Fruit fly (Drosophila melanogaster): ENCODE data around the gene CG12730.

CG12730 gene

DNA sequence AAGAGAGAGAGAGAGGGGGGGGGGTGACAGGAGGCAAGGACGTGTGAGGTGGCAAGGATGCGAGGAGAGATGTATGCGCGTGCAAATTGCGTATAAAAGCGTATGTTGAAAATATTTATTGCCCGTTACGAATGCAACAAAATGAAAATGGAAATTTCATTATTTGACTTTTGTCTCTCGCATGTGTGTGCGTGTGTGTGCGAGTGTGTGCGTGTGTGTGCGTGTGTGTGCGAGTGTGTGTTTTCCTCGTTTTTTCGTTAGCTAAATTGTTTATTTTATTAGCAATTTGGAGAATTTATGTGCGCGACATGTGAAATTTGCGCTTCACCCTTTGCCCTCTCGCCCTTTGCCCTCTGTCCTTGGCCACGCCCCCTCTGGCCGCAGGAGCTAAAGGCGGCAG, 36.4 kb downstream of the CG12730 start:
- no peak for TF ChIP-seq h (optimal IDR thresholded peaks at IDR 0.05)
- TF ChIP-seq Sin3A (optimal IDR thresholded peaks at IDR 0.05), result no peak
- TF ChIP-seq ttk (optimal IDR thresholded peaks at IDR 0.05), result no peak
- no peak for TF ChIP-seq psq (optimal IDR thresholded peaks at IDR 0.05)
- no peak for TF ChIP-seq insv (optimal IDR thresholded peaks at IDR 0.05)
- no peak for TF ChIP-seq Myc (optimal IDR thresholded peaks at IDR 0.05)

DNA sequence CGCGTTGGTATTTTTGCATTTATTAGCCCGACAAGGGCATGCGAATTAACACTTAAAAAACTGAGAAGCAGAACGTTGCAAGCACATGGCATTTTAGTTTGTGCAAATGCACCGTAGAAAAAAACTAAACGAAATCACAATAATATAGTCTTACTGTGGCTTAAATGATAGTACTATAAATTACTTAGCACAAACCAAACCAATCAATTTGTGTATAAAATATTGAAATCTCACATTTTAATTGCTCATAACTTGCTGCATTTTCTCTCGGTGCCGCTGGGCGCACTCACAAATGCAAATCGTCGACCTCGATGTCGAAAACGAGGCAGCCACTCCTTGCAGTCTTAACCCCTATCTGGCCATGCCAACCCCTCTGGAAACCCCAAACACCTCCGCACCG, 37.3 kb downstream of the CG12730 start:
- TF ChIP-seq Sin3A (optimal IDR thresholded peaks at IDR 0.05) (no peak), Myc (optimal IDR thresholded peaks at IDR 0.05) (no peak), insv (optimal IDR thresholded peaks at IDR 0.05) (no peak), psq (optimal IDR thresholded peaks at IDR 0.05) (no peak), h (optimal IDR thresholded peaks at IDR 0.05) (no peak), ttk (optimal IDR thresholded peaks at IDR 0.05) (no peak)

DNA sequence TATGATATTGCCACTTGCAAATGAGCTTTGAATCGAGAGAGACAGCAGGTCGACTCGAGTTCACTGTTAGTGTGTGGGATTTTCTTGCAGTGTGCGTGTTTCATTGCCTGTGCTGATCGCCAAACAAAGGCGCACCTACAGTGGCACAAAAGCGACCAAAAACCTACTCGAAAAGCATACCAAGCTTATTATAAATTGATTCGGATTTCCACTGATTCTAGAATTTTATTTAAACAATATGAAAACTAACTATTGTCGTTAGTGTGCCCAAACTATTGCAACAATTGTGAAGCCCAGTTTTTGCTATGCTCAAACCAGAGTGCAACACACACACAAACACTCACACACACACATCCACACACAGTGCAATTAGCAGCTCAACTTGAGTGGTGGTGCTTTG, 42.1 kb downstream of the CG12730 start:
- TF ChIP-seq insv (optimal IDR thresholded peaks at IDR 0.05) (no peak), psq (optimal IDR thresholded peaks at IDR 0.05) (no peak), ttk (optimal IDR thresholded peaks at IDR 0.05) (no peak), h (optimal IDR thresholded peaks at IDR 0.05) (no peak), Myc (optimal IDR thresholded peaks at IDR 0.05) (no peak), Sin3A (optimal IDR thresholded peaks at IDR 0.05) (no peak)

DNA sequence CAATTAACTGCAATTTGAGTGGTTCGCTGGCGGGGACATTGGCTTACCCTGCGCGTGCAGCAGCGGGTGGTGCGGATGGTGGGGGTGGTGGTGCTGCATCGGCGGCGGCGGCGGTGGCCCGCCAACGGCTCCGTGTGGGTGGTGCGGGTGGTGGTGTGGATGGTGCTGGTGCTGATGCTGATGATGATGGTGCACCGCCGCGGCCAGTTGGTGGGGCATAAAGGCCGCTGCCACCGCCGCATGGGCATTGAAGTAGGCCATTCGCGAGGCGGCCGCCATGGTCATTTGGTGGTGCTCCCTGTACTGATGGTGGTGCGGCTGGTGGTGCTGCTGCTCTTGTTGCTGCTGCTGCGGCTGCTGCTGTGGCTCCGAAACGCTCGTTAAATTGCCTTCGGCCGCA, 43.0 kb downstream of the CG12730 start:
- TF ChIP-seq ttk (optimal IDR thresholded peaks at IDR 0.05), result no peak
- TF ChIP-seq Myc (optimal IDR thresholded peaks at IDR 0.05), result no peak
- TF ChIP-seq psq (optimal IDR thresholded peaks at IDR 0.05), result no peak
- no peak for TF ChIP-seq insv (optimal IDR thresholded peaks at IDR 0.05)

DNA sequence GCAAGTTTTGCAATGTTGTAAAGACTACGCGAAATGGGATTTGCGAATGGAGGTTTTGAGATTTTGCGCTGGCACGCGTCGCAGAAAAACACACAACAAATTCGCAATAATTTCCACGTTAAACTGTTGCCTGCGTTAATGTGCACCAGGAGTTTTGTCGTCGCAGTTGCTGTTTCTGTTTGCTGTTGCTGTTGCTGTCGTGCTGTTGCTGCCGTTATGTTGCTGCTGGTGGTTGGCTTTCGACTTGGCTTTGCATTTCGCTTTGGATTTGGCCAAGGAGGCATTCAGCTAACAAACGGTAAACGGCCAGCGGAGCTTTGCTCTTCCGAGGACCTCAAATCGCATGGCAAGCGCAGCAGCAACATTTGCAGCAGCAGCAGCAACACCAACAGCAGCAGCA, 43.7 kb downstream of the CG12730 start, which contains the start of gene Vsx2:
Vsx2 (minus strand) TSS at position 101 of the 400 bp plus-strand sequence.
- no peak for TF ChIP-seq Myc (optimal IDR thresholded peaks at IDR 0.05)

DNA sequence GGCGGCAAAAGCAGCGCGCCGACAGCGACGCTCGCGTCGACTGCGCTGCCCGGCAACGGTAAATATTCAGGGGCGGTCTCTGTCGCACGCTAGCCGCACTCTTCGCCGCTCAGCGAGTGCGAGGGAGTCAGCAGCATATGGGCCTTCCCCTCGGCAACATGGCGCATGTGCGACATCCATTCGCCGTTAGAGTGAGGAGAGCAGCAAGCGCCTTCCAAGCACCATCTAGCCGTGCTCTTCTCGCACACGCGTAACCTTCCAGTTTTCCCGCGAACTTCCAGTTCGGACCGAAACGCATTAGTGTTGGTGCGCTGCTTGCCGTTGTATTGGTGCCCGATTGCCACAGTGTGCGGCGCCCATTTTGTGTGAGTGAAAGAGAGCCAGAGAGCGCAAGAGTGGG, 44.1 kb downstream of the CG12730 start:
- TF ChIP-seq Myc (optimal IDR thresholded peaks at IDR 0.05), result no peak
- TF ChIP-seq psq (optimal IDR thresholded peaks at IDR 0.05), result no peak
- TF ChIP-seq ttk (optimal IDR thresholded peaks at IDR 0.05), result no peak

DNA sequence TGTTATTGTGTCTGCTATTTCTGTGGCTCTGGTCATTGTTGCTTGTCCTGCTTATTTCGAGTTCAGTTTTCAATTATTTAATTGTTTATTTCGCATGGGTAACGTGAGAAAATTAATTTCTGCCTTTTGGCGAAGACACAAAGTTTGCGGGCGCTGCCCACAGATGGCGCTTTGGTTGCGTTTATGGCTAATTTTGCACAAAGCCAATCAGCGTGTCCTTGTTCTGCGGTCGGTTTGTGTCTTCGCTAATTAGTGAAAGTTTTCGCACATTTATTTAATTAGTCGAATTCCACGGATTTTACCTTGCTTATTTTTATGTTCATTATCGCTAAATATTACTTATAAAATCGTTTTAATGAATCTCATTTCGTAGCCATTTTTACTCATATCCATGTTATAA, 47.0 kb downstream of the CG12730 start:
- TF ChIP-seq Sin3A (optimal IDR thresholded peaks at IDR 0.05) (no peak), Myc (optimal IDR thresholded peaks at IDR 0.05) (no peak), insv (optimal IDR thresholded peaks at IDR 0.05) (no peak), h (optimal IDR thresholded peaks at IDR 0.05) (no peak), ttk (optimal IDR thresholded peaks at IDR 0.05) (no peak), psq (optimal IDR thresholded peaks at IDR 0.05) (no peak)

DNA sequence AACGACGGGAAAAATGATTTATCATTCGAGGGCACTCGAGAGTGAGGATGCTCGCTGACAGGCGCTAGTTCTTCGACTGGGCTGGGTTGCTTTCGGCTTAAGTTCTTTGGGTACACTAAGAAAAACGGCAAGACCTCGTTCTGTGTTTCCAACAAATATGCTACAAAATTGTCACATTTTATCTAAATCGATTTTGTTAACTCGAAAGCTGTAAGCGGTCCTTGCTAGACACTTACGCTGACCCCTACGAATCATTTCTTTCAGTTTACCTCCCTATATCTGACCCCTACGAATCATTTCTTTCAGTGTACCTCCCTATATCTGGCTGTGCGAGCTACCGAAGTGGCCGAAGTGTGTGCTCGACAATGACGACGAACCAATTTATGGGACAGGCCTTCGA, 47.5 kb downstream of the CG12730 start:
- TF ChIP-seq Myc (optimal IDR thresholded peaks at IDR 0.05) (no peak), h (optimal IDR thresholded peaks at IDR 0.05) (no peak), Sin3A (optimal IDR thresholded peaks at IDR 0.05) (no peak), psq (optimal IDR thresholded peaks at IDR 0.05) (no peak), ttk (optimal IDR thresholded peaks at IDR 0.05) (no peak), insv (optimal IDR thresholded peaks at IDR 0.05) (no peak)

Measured in Kc167 (cell line).